Worm (Caenorhabditis elegans): Measurements from ENCODE around the gene T22F7.1.

The T22F7.1 gene

DNA sequence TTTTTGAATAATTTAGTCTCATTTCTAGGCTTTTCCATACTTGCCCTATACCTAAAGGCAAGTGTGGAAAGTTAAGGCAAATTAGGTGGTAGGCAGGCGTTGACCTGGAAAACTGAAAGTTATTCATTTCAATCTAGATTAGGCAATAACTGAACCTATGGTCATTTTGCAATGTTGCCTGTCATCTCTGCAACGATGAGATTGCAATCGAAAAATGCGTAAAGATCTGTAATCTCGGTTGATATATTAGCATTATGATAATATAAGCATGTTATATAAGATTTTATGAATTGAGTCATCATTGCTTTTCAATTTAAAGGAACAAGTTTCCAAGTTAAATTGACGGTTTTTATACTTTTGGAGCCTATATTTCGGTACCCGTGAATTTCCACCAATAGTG, 5.8 kb downstream of the T22F7.1 start:
- TF ChIP-seq K11D2.4 (GFP tag; IDR thresholded peaks at IDR 0.05) (no peak), snpc-1.3 (tag; optimal IDR thresholded peaks at IDR 0.05; ENCODE audit: insufficient read depth) (no peak), egrh-3 (GFP tag; IDR thresholded peaks at IDR 0.05) (no peak), tlf-1 (GFP tag; optimal IDR thresholded peaks at IDR 0.05) (no peak), athp-1 (tag; optimal IDR thresholded peaks at IDR 0.05) (no peak), ceh-100 (GFP tag; IDR thresholded peaks at IDR 0.05) (no peak), atf-7 (tag; optimal IDR thresholded peaks at IDR 0.05) (no peak), rpc-1 (optimal IDR thresholded peaks at IDR 0.05) (no peak), rpc-1 (tag; optimal IDR thresholded peaks at IDR 0.05) (no peak), ZK185.1 (tag; optimal IDR thresholded peaks at IDR 0.05; ENCODE audit: poor library complexity, severe bottlenecking) (no peak), cebp-1 (GFP tag; IDR thresholded peaks at IDR 0.05) (no peak), cebp-1 (tag; optimal IDR thresholded peaks at IDR 0.05) (no peak), T26A5.8 (tag; optimal IDR thresholded peaks at IDR 0.05) (no peak), F22D6.2 (tag; optimal IDR thresholded peaks at IDR 0.05) (no peak), nhr-80 (tag; optimal IDR thresholded peaks at IDR 0.05) (no peak), nfya-2 (GFP tag; IDR thresholded peaks at IDR 0.05) (no peak), egl-18 (GFP tag; IDR thresholded peaks at IDR 0.05) (no peak), F57A8.1 (GFP tag; optimal IDR thresholded peaks at IDR 0.05) (no peak), F10E7.11 (tag; optimal IDR thresholded peaks at IDR 0.05) (no peak), B0336.3 (GFP tag; IDR thresholded peaks at IDR 0.05) (no peak), rec-8 (tag; optimal IDR thresholded peaks at IDR 0.05) (no peak), K12H6.12 (tag; optimal IDR thresholded peaks at IDR 0.05) (no peak)

DNA sequence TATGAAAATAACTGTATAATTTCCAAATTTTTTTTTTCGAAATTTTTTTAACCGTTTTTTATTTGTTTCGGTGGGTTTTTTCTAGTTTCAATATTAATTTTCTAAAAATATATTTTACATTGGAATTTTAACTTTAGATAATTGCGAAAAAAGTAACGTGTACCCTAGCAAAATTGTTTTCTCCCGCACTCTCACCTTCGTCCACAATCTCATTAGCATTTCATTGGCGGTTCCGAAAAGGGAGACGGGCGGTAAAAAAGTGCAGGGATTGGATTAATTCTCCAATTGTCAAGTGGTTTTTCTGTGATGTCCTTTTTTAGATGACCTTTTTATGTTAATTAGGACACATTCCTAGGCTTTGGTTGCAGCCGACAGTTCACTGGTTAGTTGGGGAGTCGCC, 7.4 kb downstream of the T22F7.1 start:
- TF ChIP-seq C17E4.6 (GFP tag; IDR thresholded peaks at IDR 0.05) (no peak), nhr-27 (tag; optimal IDR thresholded peaks at IDR 0.05) (no peak), lag-1 (GFP tag; IDR thresholded peaks at IDR 0.05) (no peak), nfya-1 (tag; optimal IDR thresholded peaks at IDR 0.05; ENCODE audit: borderline replicate concordance, insufficient read depth) (no peak), akir-1 (GFP tag; optimal IDR thresholded peaks at IDR 0.05) (no peak), die-1 (tag; optimal IDR thresholded peaks at IDR 0.05) (no peak), ekl-4 (GFP tag; IDR thresholded peaks at IDR 0.05) (no peak), ztf-26 (tag; optimal IDR thresholded peaks at IDR 0.05) (no peak), chd-7 (tag; optimal IDR thresholded peaks at IDR 0.05) (no peak), hsf-1 (GFP tag; IDR thresholded peaks at IDR 0.05) (no peak), ztf-3 (GFP tag; optimal IDR thresholded peaks at IDR 0.05) (no peak), snpc-3.4 (tag; optimal IDR thresholded peaks at IDR 0.05) (no peak), mes-4 (tag; optimal IDR thresholded peaks at IDR 0.05) (no peak), aptf-3 (GFP tag; IDR thresholded peaks at IDR 0.05) (no peak), nhr-179 (tag; optimal IDR thresholded peaks at IDR 0.05) (no peak), ets-4 (GFP tag; optimal IDR thresholded peaks at IDR 0.05) (no peak), egl-18 (GFP tag; IDR thresholded peaks at IDR 0.05) (no peak), lin-26 (GFP tag; IDR thresholded peaks at IDR 0.05) (no peak), attf-3 (GFP tag; conservative IDR thresholded peaks at IDR 0.05) (no peak)

Data from whole organism, young adult.